Worm (Caenorhabditis elegans) whole organism, dauer: Measurements from ENCODE around the gene srg-60.

Experiments used
- unc-62 ChIP-seq: sonication (generic microtip); optimal IDR thresholded peaks from 2 replicates; lab custom pipeline; 2017; ENCODE audit warnings: missing biosample characterization, missing genetic modification reagents, missing genetic modification characterization

srg-60 gene

ce11 chrV:2690948-2691347 is 31.5 kb downstream of the srg-60 start:
- no peak for TF ChIP-seq unc-62

- TF ChIP-seq unc-62 = no peak
These were observed 32.0 kb downstream of the srg-60 start for ce11 chrV:2690478-2690877.

- TF ChIP-seq unc-62 = no peak
These were observed 33.9 kb downstream of the srg-60 start for ce11 chrV:2688562-2688961.

ce11 chrV:2684227-2684626 is 38.2 kb downstream of the srg-60 start:
- no peak for TF ChIP-seq unc-62

ce11 chrV:2683497-2683896 is 39.0 kb downstream of the srg-60 start:
- no peak for TF ChIP-seq unc-62

ce11 chrV:2677648-2678047 is 44.8 kb downstream of the srg-60 start:
- no peak for TF ChIP-seq unc-62

- no peak for TF ChIP-seq unc-62
These were observed 46.8 kb downstream of the srg-60 start for ce11 chrV:2675692-2676091.

ce11 chrV:2673807-2674206 is 48.6 kb downstream of the srg-60 start:
- no peak for TF ChIP-seq unc-62

- TF ChIP-seq unc-62 = no peak
These were observed 49.9 kb downstream of the srg-60 start, which contains the start of gene W02G9.3 for ce11 chrV:2672603-2673002. Gene W02G9.3, plus strand, starts transcription at chrV:2672986.
